Worm (Caenorhabditis elegans): Measurements from ENCODE around the gene droe-8.
A peak's percentile ranks its signal among the peaks of the same experiment; 100 is the strongest.

The droe-8 gene

ce11 chrV:8767041-8767440, 40.7 kb downstream of the droe-8 start:
- TF ChIP-seq unc-62 (GFP tag; optimal IDR thresholded peaks at IDR 0.05 in 1 of 2) = peak in 1 of 2 experiments; percentile 15
- TF ChIP-seq unc-62 (tag; optimal IDR thresholded peaks at IDR 0.05) = no peak
- no peak for TF ChIP-seq lin-13 (GFP tag; optimal IDR thresholded peaks at IDR 0.05)
- peak; percentile 90 for TF ChIP-seq aha-1 (tag)

- TF ChIP-seq nhr-28 (tag; optimal IDR thresholded peaks at IDR 0.05) (peak; percentile 62), unc-130 (GFP tag; optimal IDR thresholded peaks at IDR 0.05) (no peak), dmd-6 (GFP tag; IDR thresholded peaks at IDR 0.05) (peak; percentile 18; the same call in 1 of the 2 replicates), tra-1 (GFP tag; IDR thresholded peaks at IDR 0.05) (peak; percentile 18; the same call in 1 of the 2 replicates), nhr-77 (tag; optimal IDR thresholded peaks at IDR 0.05) (peak; percentile 51), daf-12 (tag; optimal IDR thresholded peaks at IDR 0.05) (no peak), daf-16 (GFP tag; optimal IDR thresholded peaks at IDR 0.05) (no peak), daf-16 (tag; optimal IDR thresholded peaks at IDR 0.05) (peak; percentile 92), nhr-237 (tag; optimal IDR thresholded peaks at IDR 0.05) (no peak), spr-1 (tag; optimal IDR thresholded peaks at IDR 0.05) (no peak), fos-1 (tag; optimal IDR thresholded peaks at IDR 0.05) (no peak), ceh-62 (tag; optimal IDR thresholded peaks at IDR 0.05) (no peak), lin-1 (GFP tag; IDR thresholded peaks at IDR 0.05) (0 out of 2 replicates have a peak, but pooled peaks have one; percentile 25), mxl-2 (GFP tag; conservative IDR thresholded peaks at IDR 0.05) (no peak), dve-1 (tag; optimal IDR thresholded peaks at IDR 0.05; ENCODE audit: insufficient read depth) (peak; percentile 55), pqm-1 (tag; optimal IDR thresholded peaks at IDR 0.05) (peak; percentile 85), nhr-41 (GFP tag; IDR thresholded peaks at IDR 0.05) (no peak), unc-62 (GFP tag; optimal IDR thresholded peaks at IDR 0.05 in 1 of 2) (no peak), unc-62 (tag; optimal IDR thresholded peaks at IDR 0.05) (no peak), php-3 (GFP tag; IDR thresholded peaks at IDR 0.05) (peak; percentile 79)
These were observed 41.2 kb downstream of the droe-8 start for ce11 chrV:8767493-8767892.

ce11 chrV:8768481-8768959, 42.2 kb downstream of the droe-8 start, which contains the start of gene B0507.3:
B0507.3 (plus strand) TSS chrV:8768909.
- TF ChIP-seq vab-7 (GFP tag; IDR thresholded peaks at IDR 0.05) = no peak
- no peak for TF ChIP-seq lim-7 (GFP tag; IDR thresholded peaks at IDR 0.05)
- TF ChIP-seq hlh-30 (tag; optimal IDR thresholded peaks at IDR 0.05; ENCODE audit: insufficient read depth) = peak; percentile 51
- peak; percentile 99 for TF ChIP-seq dmd-6 (GFP tag; IDR thresholded peaks at IDR 0.05)
- no peak for TF ChIP-seq F44E2.7 (GFP tag; IDR thresholded peaks at IDR 0.05)
- peak in 1 of 2 experiments; percentile 3 for TF ChIP-seq mdl-1 (tag; optimal IDR thresholded peaks at IDR 0.05)
- no peak for TF ChIP-seq F37D6.2 (tag; optimal IDR thresholded peaks at IDR 0.05)
- TF ChIP-seq unc-39 (tag; optimal IDR thresholded peaks at IDR 0.05) = no peak
- no peak for TF ChIP-seq F26F4.8 (GFP tag; conservative IDR thresholded peaks at IDR 0.05)
- no peak for TF ChIP-seq zag-1 (tag; optimal IDR thresholded peaks at IDR 0.05)
- peak; percentile 96 for TF ChIP-seq lin-1 (GFP tag; IDR thresholded peaks at IDR 0.05)
- TF ChIP-seq lin-13 (GFP tag; optimal IDR thresholded peaks at IDR 0.05) = no peak
- peak; percentile 77 for TF ChIP-seq nhr-41 (GFP tag; IDR thresholded peaks at IDR 0.05)
- peak; percentile 35 for TF ChIP-seq aha-1 (tag)
- TF ChIP-seq pha-4 (GFP tag; IDR thresholded peaks at IDR 0.05) = peak; percentile 59; the same call in 1 of the 2 replicates
- no peak for TF ChIP-seq pha-4 (tag; optimal IDR thresholded peaks at IDR 0.05)
- TF ChIP-seq ztf-11 (tag; optimal IDR thresholded peaks at IDR 0.05) = no peak
- no peak for TF ChIP-seq F49E8.2 (tag; optimal IDR thresholded peaks at IDR 0.05; ENCODE audit: borderline replicate concordance)
- 0 out of 2 replicates have a peak, but pooled peaks have one; percentile 49 for TF ChIP-seq nhr-42 (GFP tag; IDR thresholded peaks at IDR 0.05)
- TF ChIP-seq sdz-12 (GFP tag; optimal IDR thresholded peaks at IDR 0.05) = no peak
- peak; percentile 93 for TF ChIP-seq dve-1 (tag; optimal IDR thresholded peaks at IDR 0.05; ENCODE audit: insufficient read depth)
- peak; percentile 94 for TF ChIP-seq hlh-11 (tag; optimal IDR thresholded peaks at IDR 0.05)
- TF ChIP-seq gei-8 (GFP tag; optimal IDR thresholded peaks at IDR 0.05) = peak; percentile 17
- TF ChIP-seq mxl-3 (GFP tag; optimal IDR thresholded peaks at IDR 0.05) = peak; percentile 7
- TF ChIP-seq nhr-6 (tag; optimal IDR thresholded peaks at IDR 0.05) = peak; percentile 65
- no peak for TF ChIP-seq mdt-29 (GFP tag; IDR thresholded peaks at IDR 0.05)
- no peak for TF ChIP-seq nhr-111 (GFP tag; optimal IDR thresholded peaks at IDR 0.05)
- TF ChIP-seq daf-12 (tag; optimal IDR thresholded peaks at IDR 0.05) = no peak
- peak; percentile 95 for TF ChIP-seq nhr-28 (tag; optimal IDR thresholded peaks at IDR 0.05)
- TF ChIP-seq ceh-20 (GFP tag; IDR thresholded peaks at IDR 0.05) = no peak; the same call in 1 of the 2 replicates
- TF ChIP-seq jun-1 (tag; optimal IDR thresholded peaks at IDR 0.05) = no peak
- TF ChIP-seq php-3 (GFP tag; IDR thresholded peaks at IDR 0.05) = peak; percentile 97
- no peak for TF ChIP-seq zfp-3 (GFP tag; conservative IDR thresholded peaks at IDR 0.05)
- no peak for TF ChIP-seq ceh-28 (tag; optimal IDR thresholded peaks at IDR 0.05)
- TF ChIP-seq madf-5 (GFP tag; IDR thresholded peaks at IDR 0.05) = no peak

Measured in whole organism, L4 larva.